Fruit fly (Drosophila melanogaster): ENCODE measurements around the gene CG13639.

Gene CG13639

DNA sequence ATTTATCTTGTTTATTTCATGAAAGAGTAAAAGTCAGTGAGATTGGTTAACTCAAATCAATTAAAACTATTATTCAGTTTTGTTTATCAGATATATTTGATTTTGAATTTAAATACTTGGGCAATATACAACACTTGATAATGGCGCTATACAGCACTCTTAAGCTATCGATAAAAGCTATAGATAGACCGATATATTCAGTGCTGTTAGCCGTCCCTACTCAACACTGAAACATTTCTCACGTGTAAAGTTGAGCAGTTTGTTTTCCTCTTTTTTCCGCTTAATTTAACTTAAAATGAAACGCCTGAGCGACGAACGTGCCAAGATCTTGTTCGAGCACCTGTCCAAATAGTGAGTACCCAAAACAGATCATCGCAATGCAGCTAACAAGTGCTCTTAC lies 9.7 kb downstream of the CG13639 start, which contains the start of gene CG7006 (continued):
- TF ChIP-seq CG12236 (GFP tag; optimal IDR thresholded peaks at IDR 0.05) (no peak), MTF-1 (GFP tag; optimal IDR thresholded peaks at IDR 0.05; ENCODE audit: borderline replicate concordance) (no peak), CG32772 (GFP tag; IDR thresholded peaks at IDR 0.05) (peak; percentile 50; the same call in 1 of the 2 replicates), CG6254 (GFP tag; optimal IDR thresholded peaks at IDR 0.05) (no peak), Sin3A (optimal IDR thresholded peaks at IDR 0.05) (peak; percentile 2), CG16779 (GFP tag; IDR thresholded peaks at IDR 0.05) (peak; percentile 85), ap (GFP tag; IDR thresholded peaks at IDR 0.05) (0 out of 2 replicates have a peak, but pooled peaks have one; percentile 18), repo (GFP tag; optimal IDR thresholded peaks at IDR 0.05) (peak; percentile 58), NfI (GFP tag; optimal IDR thresholded peaks at IDR 0.05) (peak; percentile 77), CG12659 (GFP tag; optimal IDR thresholded peaks at IDR 0.05) (peak; percentile 82)

DNA sequence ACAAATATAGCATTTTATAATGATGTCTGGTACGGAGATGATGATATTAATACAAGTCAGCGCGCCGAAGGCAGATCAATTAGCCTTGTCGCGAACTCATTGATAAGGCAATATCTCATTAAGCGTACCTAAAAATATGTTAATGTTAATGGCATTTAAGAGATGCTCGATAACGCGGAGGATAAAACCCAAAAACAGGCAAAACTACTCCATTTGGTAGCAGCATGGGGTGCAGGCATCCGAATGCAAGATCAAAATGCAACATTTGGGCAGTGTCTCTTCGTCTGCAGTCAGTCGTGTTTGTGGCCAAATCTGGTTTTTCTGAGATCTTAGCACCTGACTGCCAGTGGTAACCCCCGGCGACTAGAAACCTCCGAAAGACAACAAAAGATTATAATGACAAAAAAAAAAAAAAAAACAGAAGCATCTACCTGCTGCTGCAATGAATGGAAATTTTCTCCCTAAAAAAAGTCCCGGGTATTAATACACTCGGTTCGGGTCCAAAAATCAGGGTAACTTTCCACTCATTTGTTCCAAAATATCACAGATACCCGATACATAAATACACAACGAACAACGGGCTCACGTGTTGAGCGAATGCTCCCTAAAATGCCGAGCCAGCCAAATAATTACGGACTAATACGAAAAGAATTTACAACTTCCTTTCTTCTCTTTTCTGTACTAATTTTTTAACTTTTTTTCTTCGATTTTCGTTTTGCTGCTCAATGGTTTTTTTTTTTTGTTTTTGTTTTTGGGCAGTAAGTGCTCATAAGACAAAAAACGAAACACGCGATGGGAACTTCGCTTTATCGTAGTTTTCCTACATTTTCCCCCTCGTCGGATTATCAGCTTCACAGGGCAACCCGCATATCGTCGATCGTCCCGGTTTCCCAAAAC lies 14.0 kb downstream of the CG13639 start:
- TF ChIP-seq CG1832 (GFP tag; optimal IDR thresholded peaks at IDR 0.05) (no peak), gro (GFP tag; optimal IDR thresholded peaks at IDR 0.05) (no peak), CG13894 (tag; optimal IDR thresholded peaks at IDR 0.05) (no peak), z (GFP tag; IDR thresholded peaks at IDR 0.05) (peak; percentile 64; the same call in 1 of the 3 replicates), Mes4 (GFP tag; optimal IDR thresholded peaks at IDR 0.05) (no peak), sqz (GFP tag; optimal IDR thresholded peaks at IDR 0.05) (peak; percentile 80), prd (optimal IDR thresholded peaks at IDR 0.05) (no peak), prd (GFP tag; IDR thresholded peaks at IDR 0.05) (no peak), Poxn (GFP tag; IDR thresholded peaks at IDR 0.05) (no peak), CG8478 (optimal IDR thresholded peaks at IDR 0.05) (no peak), CG12071 (GFP tag; optimal IDR thresholded peaks at IDR 0.05) (no peak), CG6272 (GFP tag; IDR thresholded peaks at IDR 0.05) (no peak), shn (GFP tag; optimal IDR thresholded peaks at IDR 0.05) (no peak), Nf-YB (GFP tag; optimal IDR thresholded peaks at IDR 0.05) (no peak), esg (GFP tag; conservative IDR thresholded peaks at IDR 0.05) (no peak), CG15479 (GFP tag; optimal IDR thresholded peaks at IDR 0.05) (peak; percentile 53), CG13296 (GFP tag; optimal IDR thresholded peaks at IDR 0.05) (no peak), zen (tag; optimal IDR thresholded peaks at IDR 0.05) (peak; percentile 84), Fer3 (tag; optimal IDR thresholded peaks at IDR 0.05) (no peak), yki (optimal IDR thresholded peaks at IDR 0.05) (no peak), crp (GFP tag; optimal IDR thresholded peaks at IDR 0.05) (no peak), gsb-n (tag; optimal IDR thresholded peaks at IDR 0.05) (no peak), sens (GFP tag) (peak; percentile 48), CG9932 (GFP tag; IDR thresholded peaks at IDR 0.05) (no peak), slbo (GFP tag; IDR thresholded peaks at IDR 0.05) (no peak), peb (GFP tag; IDR thresholded peaks at IDR 0.05) (no peak), CG17328 (GFP tag; IDR thresholded peaks at IDR 0.05) (no peak), kni (GFP tag; optimal IDR thresholded peaks at IDR 0.05) (no peak), gcm (GFP tag; optimal IDR thresholded peaks at IDR 0.05) (peak; percentile 76), grn (GFP tag; optimal IDR thresholded peaks at IDR 0.05) (peak; percentile 61), CG8388 (GFP tag; optimal IDR thresholded peaks at IDR 0.05) (no peak), Xrp1 (GFP tag; IDR thresholded peaks at IDR 0.05) (no peak), CG10274 (GFP tag; optimal IDR thresholded peaks at IDR 0.05) (no peak), Asciz (GFP tag; optimal IDR thresholded peaks at IDR 0.05) (no peak), Doc3 (GFP tag; IDR thresholded peaks at IDR 0.05; ENCODE audit: partially characterized antibody) (no peak), h (optimal IDR thresholded peaks at IDR 0.05) (no peak), CG13424 (tag; optimal IDR thresholded peaks at IDR 0.05) (no peak), CG14860 (GFP tag; IDR thresholded peaks at IDR 0.05; ENCODE audit: partially characterized antibody) (no peak), CG14710 (tag; optimal IDR thresholded peaks at IDR 0.05) (no peak), Rx (GFP tag; IDR thresholded peaks at IDR 0.05) (no peak)
